Fruit fly (Drosophila melanogaster) whole organism, embryonic: ENCODE data around the gene Cnot4.
A peak's percentile ranks its signal among the peaks of the same experiment; 100 is the strongest.

Experiments used
- B-H2 ChIP-seq: fragments of 200-800 bp; sonication (Bioruptor generic); optimal IDR thresholded peaks from 2 replicates; lab custom pipeline; 2018; ENCODE audit warnings: missing biosample characterization, mild to moderate bottlenecking, missing genetic modification characterization
- CG11247 ChIP-seq: fragments of 200-800 bp; sonication (Bioruptor generic); IDR thresholded peaks from 2 replicates; pipeline ENCODE4 v1.3.6; 2022; ENCODE audit warnings: missing biosample characterization, missing genetic modification characterization
- CG11696 ChIP-seq: fragments of 200-800 bp; sonication (Bioruptor generic); IDR thresholded peaks from 2 replicates; pipeline ENCODE4 v1.3.6; 2022; ENCODE audit warnings: missing biosample characterization, missing genetic modification characterization
- CG12155 ChIP-seq: fragments of 200-800 bp; sonication (Bioruptor generic); optimal IDR thresholded peaks from 3 replicates; lab custom pipeline; 2016; ENCODE audit warnings: missing biosample characterization, missing genetic modification characterization
- CG12236 ChIP-seq: fragments of 200-800 bp; sonication (Bioruptor generic); optimal IDR thresholded peaks from 2 replicates; lab custom pipeline; 2016; ENCODE audit warnings: missing biosample characterization, missing genetic modification characterization
- CG12744 ChIP-seq: fragments of 200-800 bp; sonication (Bioruptor generic); optimal IDR thresholded peaks from 2 replicates; lab custom pipeline; 2016; ENCODE audit warnings: missing biosample characterization, missing genetic modification characterization
- CG13894 ChIP-seq: fragments of 200-800 bp; sonication (Bioruptor generic); optimal IDR thresholded peaks from 3 replicates; lab custom pipeline; 2018; ENCODE audit warnings: missing biosample characterization, mild to moderate bottlenecking, missing genetic modification characterization, moderate library complexity
- CG16813 ChIP-seq: fragments of 200-800 bp; sonication (Bioruptor generic); IDR thresholded peaks from 3 replicates; pipeline ENCODE4 v1.3.6; 2022; ENCODE audit warnings: missing biosample characterization, missing genetic modification characterization; ENCODE audit not compliant: partially characterized antibody
- CG34224 ChIP-seq: fragments of 200-800 bp; sonication (Bioruptor generic); IDR thresholded peaks from 3 replicates; pipeline ENCODE4 v1.3.6; 2022; ENCODE audit warnings: missing biosample characterization, missing genetic modification characterization; ENCODE audit not compliant: partially characterized antibody
- CG5180 ChIP-seq: fragments of 200-800 bp; sonication (Bioruptor generic); optimal IDR thresholded peaks from 3 replicates; lab custom pipeline; 2017; ENCODE audit warnings: missing biosample characterization, missing genetic modification characterization, mild to moderate bottlenecking, moderate library complexity, missing genetic modification reagents
- CG7745 ChIP-seq: fragments of 200-800 bp; sonication (Bioruptor generic); optimal IDR thresholded peaks from 2 replicates; lab custom pipeline; 2018; ENCODE audit warnings: missing biosample characterization, mild to moderate bottlenecking, missing genetic modification characterization, moderate library complexity
- CG7839 ChIP-seq: fragments of 200-800 bp; sonication (Bioruptor generic); optimal IDR thresholded peaks from 3 replicates; lab custom pipeline; 2018; ENCODE audit warnings: missing biosample characterization, mild to moderate bottlenecking, missing genetic modification characterization, moderate library complexity
- CG7963 ChIP-seq: fragments of 200-800 bp; sonication (Bioruptor generic); IDR thresholded peaks from 3 replicates; pipeline ENCODE4 v1.3.6; 2022; ENCODE audit warnings: missing biosample characterization, missing genetic modification characterization; ENCODE audit not compliant: partially characterized antibody
- CG7987 ChIP-seq: fragments of 200-800 bp; sonication (Bioruptor generic); optimal IDR thresholded peaks from 2 replicates; lab custom pipeline; 2018; ENCODE audit warnings: missing biosample characterization, mild to moderate bottlenecking, missing genetic modification characterization, moderate library complexity
- CG8924 ChIP-seq: fragments of 200-800 bp; optimal IDR thresholded peaks from 3 replicates; lab custom pipeline; 2019; ENCODE audit warnings: missing biosample characterization, mild to moderate bottlenecking, missing genetic modification characterization, moderate library complexity
- CG9727 ChIP-seq: fragments of 200-800 bp; sonication (Bioruptor generic); optimal IDR thresholded peaks from 3 replicates; lab custom pipeline; 2017; ENCODE audit warnings: missing biosample characterization, mild to moderate bottlenecking, missing genetic modification characterization
- CrebB ChIP-seq: fragments of 200-800 bp; sonication (Bioruptor generic); optimal IDR thresholded peaks from 3 replicates; lab custom pipeline; 2018; ENCODE audit warnings: missing biosample characterization, mild to moderate bottlenecking, missing genetic modification characterization
- Dbx ChIP-seq: fragments of 200-800 bp; sonication (Bioruptor generic); IDR thresholded peaks from 3 replicates; pipeline ENCODE4 v1.3.6; 2022; ENCODE audit warnings: missing biosample characterization, missing genetic modification characterization
- Dfd ChIP-seq, 2 experiments: fragments of >200 bp; optimal IDR thresholded peaks; 2 replicates each; lab custom pipeline; 2017; ENCODE audit warnings: missing biosample characterization in 2 of 2, missing genetic modification characterization in 2 of 2
- Dll ChIP-seq: fragments of 200-800 bp; sonication (Bioruptor generic); IDR thresholded peaks from 4 replicates; pipeline ENCODE4 v1.3.6; 2022; ENCODE audit warnings: missing biosample characterization, missing genetic modification characterization; ENCODE audit not compliant: partially characterized antibody
- Doc3 ChIP-seq: fragments of 200-800 bp; sonication (Bioruptor generic); IDR thresholded peaks from 3 replicates; pipeline ENCODE4 v1.3.6; 2022; ENCODE audit warnings: missing biosample characterization, missing genetic modification characterization; ENCODE audit not compliant: partially characterized antibody
- E2f1 ChIP-seq: fragments of 200-800 bp; sonication (Bioruptor generic); IDR thresholded peaks from 2 replicates; pipeline ENCODE4 v1.3.6; 2022; ENCODE audit warnings: missing biosample characterization, missing genetic modification characterization
- E2f2 ChIP-seq: fragments of 200-800 bp; sonication (Bioruptor generic); IDR thresholded peaks from 2 replicates; pipeline ENCODE4 v1.3.6; 2022; ENCODE audit warnings: missing biosample characterization, missing genetic modification characterization
- ERR ChIP-seq: fragments of 200-800 bp; sonication (Bioruptor generic); optimal IDR thresholded peaks from 2 replicates; lab custom pipeline; 2016; ENCODE audit warnings: missing biosample characterization, missing genetic modification characterization
- Fer1 ChIP-seq: fragments of 200-800 bp; sonication (Bioruptor generic); optimal IDR thresholded peaks from 2 replicates; lab custom pipeline; 2017; ENCODE audit warnings: missing biosample characterization, mild to moderate bottlenecking, missing genetic modification characterization
- Fer2 ChIP-seq: fragments of 200-800 bp; sonication (Bioruptor generic); optimal IDR thresholded peaks from 2 replicates; lab custom pipeline; 2018; ENCODE audit warnings: missing biosample characterization, mild to moderate bottlenecking, missing genetic modification characterization, moderate library complexity
- H15 ChIP-seq: fragments of 200-800 bp; sonication (Bioruptor generic); IDR thresholded peaks from 3 replicates; pipeline ENCODE4 v1.3.6; 2022; ENCODE audit warnings: missing biosample characterization, missing genetic modification characterization
- MESR4 ChIP-seq: fragments of 200-800 bp; sonication (Bioruptor generic); optimal IDR thresholded peaks from 2 replicates; lab custom pipeline; 2018; ENCODE audit warnings: missing biosample characterization, mild to moderate bottlenecking, missing genetic modification characterization, moderate library complexity
- Mes4 ChIP-seq: fragments of 200-800 bp; sonication (Bioruptor generic); optimal IDR thresholded peaks from 2 replicates; lab custom pipeline; 2016; ENCODE audit warnings: missing biosample characterization, missing genetic modification characterization
- Myb ChIP-seq: fragments of 200-800 bp; sonication (Bioruptor generic); optimal IDR thresholded peaks from 2 replicates; lab custom pipeline; 2016; ENCODE audit warnings: missing biosample characterization, missing genetic modification characterization
- PHDP ChIP-seq: fragments of 200-800 bp; sonication (Bioruptor generic); optimal IDR thresholded peaks from 3 replicates; lab custom pipeline; 2018; ENCODE audit warnings: missing biosample characterization, mild to moderate bottlenecking, missing genetic modification characterization, moderate library complexity
- YL-1 ChIP-seq: fragments of 200-800 bp; sonication (Bioruptor generic); optimal IDR thresholded peaks from 3 replicates; lab custom pipeline; 2017; ENCODE audit warnings: missing biosample characterization, mild to moderate bottlenecking, missing genetic modification characterization
- abd-A ChIP-seq: fragments of 200-800 bp; sonication (Bioruptor generic); optimal IDR thresholded peaks from 3 replicates; lab custom pipeline; 2019; ENCODE audit warnings: missing biosample characterization, mild to moderate bottlenecking, missing genetic modification characterization, moderate library complexity
- aop ChIP-seq: fragments of 200-800 bp; sonication (Bioruptor generic); IDR thresholded peaks from 2 replicates; pipeline ENCODE4 v1.3.6; 2022; ENCODE audit warnings: missing biosample characterization, missing genetic modification characterization
- chn ChIP-seq: fragments of 200-800 bp; sonication (Bioruptor generic); optimal IDR thresholded peaks from 2 replicates; lab custom pipeline; 2016; ENCODE audit warnings: missing biosample characterization, missing genetic modification characterization
- corto ChIP-seq: fragments of 200-800 bp; sonication (Bioruptor generic); optimal IDR thresholded peaks from 2 replicates; lab custom pipeline; 2016; ENCODE audit warnings: missing biosample characterization, mild to moderate bottlenecking, missing genetic modification characterization, moderate library complexity
- cwo ChIP-seq: fragments of 200-800 bp; sonication (Bioruptor generic); optimal IDR thresholded peaks from 3 replicates; lab custom pipeline; 2017; ENCODE audit warnings: missing biosample characterization, missing genetic modification characterization, mild to moderate bottlenecking, moderate library complexity, missing genetic modification reagents
- da ChIP-seq: fragments of 200-800 bp; sonication (Bioruptor generic); optimal IDR thresholded peaks from 2 replicates; lab custom pipeline; 2016; ENCODE audit warnings: missing biosample characterization, missing genetic modification characterization
- ems ChIP-seq: fragments of 200-800 bp; sonication (Bioruptor generic); optimal IDR thresholded peaks from 3 replicates; lab custom pipeline; 2016; ENCODE audit warnings: missing biosample characterization, missing genetic modification characterization
- eve ChIP-seq, 2 experiments: fragments of >200 bp; optimal IDR thresholded peaks; 2 replicates each; lab custom pipeline; 2017; ENCODE audit warnings: missing biosample characterization in 2 of 2, missing genetic modification characterization in 2 of 2
- hbn ChIP-seq: fragments of 200-800 bp; sonication (Bioruptor generic); IDR thresholded peaks from 2 replicates; pipeline ENCODE4 v1.3.6; 2022; ENCODE audit warnings: missing biosample characterization, missing genetic modification characterization; ENCODE audit not compliant: partially characterized antibody
- lab ChIP-seq: fragments of 200-800 bp; sonication (Bioruptor generic); optimal IDR thresholded peaks from 3 replicates; lab custom pipeline; 2017; ENCODE audit warnings: missing biosample characterization, missing genetic modification characterization, mild to moderate bottlenecking, moderate library complexity, missing genetic modification reagents
- rib ChIP-seq: fragments of 200-800 bp; sonication (Bioruptor generic); IDR thresholded peaks from 2 replicates; pipeline ENCODE4 v1.3.6; 2022; ENCODE audit warnings: missing biosample characterization, missing genetic modification characterization
- row ChIP-seq: fragments of 200-800 bp; sonication (Bioruptor generic); IDR thresholded peaks from 3 replicates; pipeline ENCODE4 v1.3.6; 2022; ENCODE audit warnings: missing biosample characterization, missing genetic modification characterization
- sd ChIP-seq: fragments of 200-800 bp; sonication (Bioruptor generic); optimal IDR thresholded peaks from 3 replicates; lab custom pipeline; 2018; ENCODE audit warnings: missing biosample characterization, mild to moderate bottlenecking, missing genetic modification characterization, moderate library complexity
- sima ChIP-seq: fragments of 200-800 bp; sonication (Bioruptor generic); optimal IDR thresholded peaks from 2 replicates; lab custom pipeline; 2016; ENCODE audit warnings: missing biosample characterization, missing genetic modification characterization
- slbo ChIP-seq: fragments of 200-800 bp; sonication (Bioruptor generic); IDR thresholded peaks from 2 replicates; pipeline ENCODE4 v1.3.6; 2022; ENCODE audit warnings: missing biosample characterization, missing genetic modification characterization
- tin ChIP-seq: fragments of 200-800 bp; sonication (Bioruptor generic); optimal IDR thresholded peaks from 3 replicates; lab custom pipeline; 2016; ENCODE audit warnings: missing biosample characterization, missing genetic modification characterization
- wor ChIP-seq: fragments of 200-800 bp; sonication (Bioruptor generic); IDR thresholded peaks from 2 replicates; pipeline ENCODE4 v1.3.6; 2022; ENCODE audit warnings: missing biosample characterization, missing genetic modification characterization

The Cnot4 gene

DNA sequence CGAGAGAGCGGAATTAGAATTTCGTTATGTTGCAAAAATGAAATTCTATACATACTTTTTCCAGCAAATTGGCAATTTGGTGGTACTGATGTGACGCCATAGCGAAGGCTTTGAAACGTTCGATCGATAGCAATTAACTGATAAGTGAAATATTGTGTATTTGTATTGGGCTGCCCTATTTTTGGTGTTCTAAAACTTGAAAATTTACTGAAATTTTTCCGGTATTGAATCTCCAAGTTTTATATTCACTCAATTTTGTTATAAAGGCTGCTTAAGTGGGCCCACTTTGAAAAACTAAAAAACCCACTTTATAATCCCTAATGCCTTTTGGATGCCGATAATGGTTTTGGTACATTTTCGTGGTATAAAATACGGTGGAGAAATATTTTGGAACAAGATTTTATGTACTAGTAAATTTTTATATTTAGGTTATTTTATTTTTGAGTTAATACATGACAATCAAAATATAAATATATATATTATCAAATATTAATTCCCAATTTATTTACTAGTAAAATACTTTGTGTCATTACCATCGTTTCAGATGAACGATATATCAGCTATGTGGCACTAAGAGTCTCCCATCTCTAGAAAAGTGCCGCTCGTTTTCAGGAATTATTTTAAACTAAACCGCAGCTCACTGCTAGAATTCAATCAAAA, 34.0 kb upstream of the Cnot4 start, which contains the start of the genes Cand1 and pim (continued):
- TF ChIP-seq CG12236 = no peak
- peak; percentile 55; the same call in 1 of the 2 replicates for TF ChIP-seq slbo (GFP tag; lab: Robert Waterston, UW)
- peak; percentile 23 for TF ChIP-seq CG12155 (GFP tag; lab: Kevin White, UChicago)
- TF ChIP-seq ERR (GFP tag; lab: Kevin White, UChicago) = no peak
- TF ChIP-seq B-H2 = no peak
- peak; percentile 52 for TF ChIP-seq YL-1
- TF ChIP-seq aop = no peak
- TF ChIP-seq row (GFP tag; lab: Robert Waterston, UW) = peak; percentile 78
- TF ChIP-seq corto (GFP tag; lab: Kevin White, UChicago) = no peak
- TF ChIP-seq da (GFP tag; lab: Kevin White, UChicago) = no peak
- peak; percentile 36; the same call in 1 of the 3 replicates for TF ChIP-seq CG7963 (GFP tag; lab: Robert Waterston, UW)
- peak; percentile 42 for TF ChIP-seq CG8924
- TF ChIP-seq Doc3 (GFP tag; lab: Robert Waterston, UW) = peak; percentile 64; the same call in 2 of the 3 replicates
- TF ChIP-seq lab (GFP tag; lab: Kevin White, UChicago) = no peak
- peak; percentile 3 for TF ChIP-seq Fer1
- no peak for TF ChIP-seq Dbx (GFP tag; lab: Robert Waterston, UW)
- peak; percentile 70 for TF ChIP-seq CG16813 (GFP tag; lab: Robert Waterston, UW)
- TF ChIP-seq sima (GFP tag; lab: Kevin White, UChicago) = no peak
- no peak for TF ChIP-seq abd-A (tag; lab: Kevin White, UChicago)
- TF ChIP-seq CG7745 (tag; lab: Kevin White, UChicago) = no peak
- no peak for TF ChIP-seq CrebB
- no peak for TF ChIP-seq E2f1 (GFP tag; lab: Robert Waterston, UW)
- no peak for TF ChIP-seq Fer2 (tag; lab: Kevin White, UChicago)
- TF ChIP-seq CG12744 (GFP tag; lab: Kevin White, UChicago) = no peak
- no peak for TF ChIP-seq cwo
- TF ChIP-seq CG7839 (tag; lab: Kevin White, UChicago) = no peak
- peak; percentile 57 for TF ChIP-seq MESR4 (GFP tag; lab: Kevin White, UChicago)
- no peak for TF ChIP-seq wor (GFP tag; lab: Robert Waterston, UW)
- TF ChIP-seq E2f2 = peak; percentile 83
- TF ChIP-seq CG11696 (GFP tag; lab: Robert Waterston, UW) = no peak
- peak; percentile 50 for TF ChIP-seq sd (tag; lab: Kevin White, UChicago)
- no peak for TF ChIP-seq H15 (GFP tag; lab: Robert Waterston, UW)
- TF ChIP-seq rib (GFP tag; lab: Robert Waterston, UW) = no peak
- no peak for TF ChIP-seq Dfd (GFP tag; optimal IDR thresholded peaks at IDR 0.05; lab: Kevin White, UChicago)
- no peak for TF ChIP-seq tin
- no peak for TF ChIP-seq chn (GFP tag; lab: Kevin White, UChicago)
- TF ChIP-seq CG5180 = no peak
- no peak for TF ChIP-seq CG13894 (tag; lab: Kevin White, UChicago)
- no peak for TF ChIP-seq Myb (GFP tag; lab: Kevin White, UChicago)
- TF ChIP-seq CG11247 = no peak
- TF ChIP-seq ems = no peak
- TF ChIP-seq Mes4 (GFP tag; lab: Kevin White, UChicago) = no peak
- peak; percentile 71; the same call in 2 of the 3 replicates for TF ChIP-seq CG34224 (GFP tag; lab: Robert Waterston, UW)
- no peak for TF ChIP-seq CG7987
- peak; percentile 76 for TF ChIP-seq Dll
- TF ChIP-seq PHDP (tag; lab: Kevin White, UChicago) = peak; percentile 8
- no peak for TF ChIP-seq CG9727 (GFP tag; lab: Kevin White, UChicago)
- peak; percentile 46; the same call in 1 of the 2 replicates for TF ChIP-seq hbn (GFP tag; lab: Robert Waterston, UW)
- no peak for TF ChIP-seq eve (GFP tag; optimal IDR thresholded peaks at IDR 0.05; lab: Kevin White, UChicago)
